Worm (Caenorhabditis elegans): ENCODE data around the gene F52B11.5.

F52B11.5 gene

DNA sequence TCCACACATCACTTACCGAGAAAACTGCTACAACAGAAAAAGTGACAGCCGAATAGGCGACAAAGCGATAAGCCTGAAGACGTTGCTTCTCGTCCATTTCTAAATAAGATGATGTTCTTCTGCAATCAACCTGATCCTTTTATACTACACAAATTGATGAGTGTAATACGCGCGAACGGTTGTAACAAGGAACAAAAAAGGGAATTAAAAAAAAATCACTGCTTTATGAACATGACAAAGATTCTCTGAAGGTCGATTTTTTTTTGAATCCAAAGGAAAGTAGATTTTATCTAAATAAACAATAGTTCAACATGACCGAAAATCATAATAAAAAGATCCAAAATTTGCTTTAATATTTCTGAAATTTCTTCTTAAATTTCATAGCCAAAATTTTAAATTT is 3.8 kb downstream of the F52B11.5 start, which contains the start of gene col-133:
Gene col-133, minus strand, starts transcription at position 101 of the 400 bp plus-strand sequence.
- TF ChIP-seq sea-2 (GFP tag; optimal IDR thresholded peaks at IDR 0.05) = no peak
- peak; percentile 12 for TF ChIP-seq nhr-25 (tag; optimal IDR thresholded peaks at IDR 0.05)
- no peak for TF ChIP-seq pha-4 (tag; optimal IDR thresholded peaks at IDR 0.05)
- TF ChIP-seq nhr-12 (tag; optimal IDR thresholded peaks at IDR 0.05) = no peak
- no peak for TF ChIP-seq pqm-1 (tag; optimal IDR thresholded peaks at IDR 0.05)
- TF ChIP-seq lin-15B (tag; optimal IDR thresholded peaks at IDR 0.05) = no peak

DNA sequence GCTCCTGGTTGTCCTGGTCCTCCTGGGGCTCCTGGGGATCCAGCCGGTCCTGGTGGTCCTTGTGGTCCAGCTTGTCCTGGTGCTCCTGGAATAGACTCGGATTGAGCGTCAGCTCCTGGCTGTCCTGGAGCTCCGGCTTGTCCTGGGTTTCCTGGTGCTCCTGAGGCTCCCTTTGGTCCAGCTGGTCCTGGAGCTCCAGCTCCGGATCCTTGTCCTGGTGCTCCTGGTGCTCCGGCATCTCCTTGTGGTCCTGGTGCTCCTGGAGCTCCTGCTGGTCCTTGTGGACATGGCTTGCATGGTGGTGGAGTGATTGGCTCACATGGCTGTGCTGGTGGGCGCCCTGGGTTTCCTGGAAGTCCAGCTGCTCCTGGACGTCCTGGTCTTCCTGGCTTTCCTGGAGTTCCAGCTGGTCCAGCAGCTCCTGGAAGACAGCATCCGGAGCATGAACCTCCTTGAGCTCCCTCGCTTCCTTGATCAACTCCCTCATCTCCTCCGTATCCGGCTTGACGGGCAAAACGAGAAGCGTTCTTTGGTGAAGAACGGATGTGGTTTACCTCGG is 4.4 kb downstream of the F52B11.5 start:
- TF ChIP-seq nhr-12 (tag; optimal IDR thresholded peaks at IDR 0.05) (no peak), R02D3.7 (tag; optimal IDR thresholded peaks at IDR 0.05) (no peak), lin-39 (tag; optimal IDR thresholded peaks at IDR 0.05) (no peak), nfya-1 (tag; optimal IDR thresholded peaks at IDR 0.05; ENCODE audit: insufficient read depth) (no peak), ceh-28 (tag; optimal IDR thresholded peaks at IDR 0.05) (no peak), nhr-67 (tag; optimal IDR thresholded peaks at IDR 0.05) (no peak), unc-39 (tag; optimal IDR thresholded peaks at IDR 0.05) (no peak), nhr-77 (tag; optimal IDR thresholded peaks at IDR 0.05) (no peak), ztf-11 (tag; optimal IDR thresholded peaks at IDR 0.05) (no peak), mml-1 (tag; optimal IDR thresholded peaks at IDR 0.05) (no peak), ceh-82 (tag; optimal IDR thresholded peaks at IDR 0.05) (no peak)

DNA sequence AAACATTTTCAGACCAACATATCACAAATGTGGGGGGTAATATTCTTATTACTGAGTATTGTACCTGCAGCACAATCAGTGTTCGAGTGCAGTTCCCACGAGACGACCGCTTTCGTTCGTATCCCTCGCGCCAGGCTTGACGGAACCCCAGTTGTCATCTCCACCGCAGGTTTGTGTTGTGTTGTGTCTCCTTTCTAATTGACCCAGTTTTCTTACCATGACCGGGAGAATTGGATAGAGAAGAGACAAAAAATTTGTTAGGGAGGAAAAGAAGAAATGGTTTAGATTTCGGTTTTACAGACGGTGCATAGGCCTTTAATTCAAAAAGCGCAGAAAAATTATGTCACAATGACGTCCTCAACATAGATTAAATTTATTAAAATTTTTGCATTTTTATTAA is 11.8 kb downstream of the F52B11.5 start, which contains the start of gene noah-2:
Gene noah-2, plus strand, starts transcription at position 13 of the 400 bp plus-strand sequence.
- peak; percentile 66 for TF ChIP-seq nhr-23 (tag; optimal IDR thresholded peaks at IDR 0.05)
- peak; percentile 1 for TF ChIP-seq nhr-43 (tag; optimal IDR thresholded peaks at IDR 0.05; ENCODE audit: poor library complexity, severe bottlenecking)
- TF ChIP-seq ama-1 (optimal IDR thresholded peaks at IDR 0.05) = peak; percentile 15
- no peak for TF ChIP-seq elt-1 (tag; optimal IDR thresholded peaks at IDR 0.05)
- no peak for TF ChIP-seq nhr-11 (tag; optimal IDR thresholded peaks at IDR 0.05)
- TF ChIP-seq unc-62 (GFP tag; optimal IDR thresholded peaks at IDR 0.05) = no peak

DNA sequence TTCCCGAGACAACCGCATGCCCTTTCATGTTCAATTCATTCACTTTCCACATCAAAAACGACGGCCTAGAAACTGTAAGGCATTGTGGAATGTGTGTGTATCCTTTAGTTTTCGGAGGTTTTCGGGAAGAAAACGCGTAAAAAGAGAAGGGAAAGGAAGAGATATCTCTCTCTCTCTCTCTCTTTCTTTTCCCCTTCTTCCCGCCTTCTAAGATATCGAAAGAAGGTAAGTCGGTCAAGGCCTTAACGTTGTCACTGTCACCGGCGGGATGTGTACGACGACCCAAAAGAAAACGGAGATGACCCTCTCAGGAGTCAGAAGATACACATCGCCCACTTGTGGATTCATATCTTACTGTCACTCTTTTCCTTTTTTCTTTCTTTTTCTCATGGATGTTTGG is 13.3 kb downstream of the F52B11.5 start:
- TF ChIP-seq skn-1 (tag; optimal IDR thresholded peaks at IDR 0.05) (no peak), egl-27 (tag; optimal IDR thresholded peaks at IDR 0.05) (no peak), nhr-23 (tag; optimal IDR thresholded peaks at IDR 0.05) (peak; percentile 94), elt-2 (tag; optimal IDR thresholded peaks at IDR 0.05) (no peak), nhr-25 (tag; optimal IDR thresholded peaks at IDR 0.05) (peak; percentile 68)

DNA sequence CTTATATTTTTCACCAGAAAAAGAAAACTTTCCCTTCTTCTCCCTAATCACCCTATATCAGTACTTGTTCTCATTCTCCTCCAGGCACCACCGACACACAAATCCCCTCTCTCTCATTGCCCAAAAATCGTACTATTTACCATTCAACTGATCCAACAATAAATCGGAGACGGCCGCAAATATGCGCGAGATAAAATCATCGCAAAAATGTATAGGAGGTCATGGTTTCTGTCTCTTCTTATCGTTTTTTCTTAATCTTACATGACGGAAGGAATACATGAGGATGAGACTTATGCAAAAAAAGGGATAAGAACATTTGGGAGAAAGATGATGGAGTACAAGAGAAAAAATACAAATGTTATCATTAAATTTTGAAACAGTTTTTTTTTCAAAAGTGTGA is 16.6 kb downstream of the F52B11.5 start:
- TF ChIP-seq ztf-4 (tag; optimal IDR thresholded peaks at IDR 0.05) = no peak
- no peak for TF ChIP-seq nhr-76 (tag; optimal IDR thresholded peaks at IDR 0.05)
- no peak for TF ChIP-seq ama-1 (optimal IDR thresholded peaks at IDR 0.05)
- no peak for TF ChIP-seq jun-1 (tag; optimal IDR thresholded peaks at IDR 0.05)
- TF ChIP-seq nhr-23 (tag; optimal IDR thresholded peaks at IDR 0.05) = peak; percentile 78
- no peak for TF ChIP-seq nhr-237 (tag; optimal IDR thresholded peaks at IDR 0.05)
- TF ChIP-seq elt-1 (tag; optimal IDR thresholded peaks at IDR 0.05) = peak; percentile 59

DNA sequence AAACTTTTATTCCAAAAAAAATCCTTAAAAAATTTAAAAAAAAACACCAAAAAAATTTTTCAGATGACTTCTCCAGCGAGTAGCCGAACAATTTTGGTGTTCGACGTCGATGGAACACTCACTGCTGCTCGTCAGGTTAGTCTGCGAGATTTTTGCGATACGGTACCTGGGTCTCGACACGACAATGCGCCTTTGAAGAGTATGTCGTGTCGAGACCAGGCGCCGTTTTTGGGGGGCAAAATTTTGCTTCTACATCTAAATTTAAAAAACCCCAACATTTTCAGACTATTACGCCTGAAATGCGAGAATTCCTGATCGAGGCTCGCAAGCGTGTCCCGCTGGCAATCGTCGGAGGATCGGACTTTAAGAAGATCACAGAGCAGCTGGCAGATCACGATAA is 19.5 kb downstream of the F52B11.5 start, which contains the start of gene F52B11.2:
Gene F52B11.2, plus strand, starts transcription at position 64 of the 400 bp plus-strand sequence.
- no peak for TF ChIP-seq pha-4 (tag; optimal IDR thresholded peaks at IDR 0.05)
- TF ChIP-seq nhr-43 (tag; optimal IDR thresholded peaks at IDR 0.05; ENCODE audit: poor library complexity, severe bottlenecking) = no peak

DNA sequence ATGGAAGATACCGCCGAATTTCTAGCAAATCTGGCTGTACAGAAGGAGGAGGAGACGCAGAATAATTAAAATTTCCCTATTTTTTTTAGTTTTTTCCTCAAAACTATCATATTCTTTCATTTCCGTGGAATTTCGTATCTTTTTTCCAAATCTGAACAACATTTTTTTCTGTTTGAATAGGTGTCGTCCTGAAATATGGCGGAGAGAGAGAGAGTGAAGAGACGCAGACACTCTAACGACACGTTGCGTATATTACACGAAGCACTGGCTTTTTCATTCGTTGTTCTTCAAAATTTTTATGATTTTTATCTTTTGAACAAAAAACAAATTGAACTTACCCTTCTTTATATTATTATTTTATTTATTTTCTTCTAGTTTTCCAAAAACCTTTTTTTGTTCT is 20.1 kb downstream of the F52B11.5 start:
- TF ChIP-seq ceh-16 (tag; optimal IDR thresholded peaks at IDR 0.05) = no peak
- TF ChIP-seq elt-1 (tag; optimal IDR thresholded peaks at IDR 0.05) = peak; percentile 4
